Worm (Caenorhabditis elegans) whole organism, L2 larva: ENCODE data around the gene cyb-3.
A peak's percentile ranks its signal among the peaks of the same experiment; 100 is the strongest.

Experiments used
- C34F6.9 ChIP-seq: fragments of 150-350 bp; optimal IDR thresholded peaks from 2 replicates; lab custom pipeline; 2014; ENCODE audit warnings: missing biosample characterization, missing genetic modification characterization
- F13H6.1 ChIP-seq: sonication (generic microtip); optimal IDR thresholded peaks from 2 replicates; lab custom pipeline; 2016; ENCODE audit warnings: missing genetic modification characterization, missing compliant biosample characterization
- Y55F3AM.14 ChIP-seq: fragments of 200-800 bp; sonication (Bioruptor generic); optimal IDR thresholded peaks from 2 replicates; lab custom pipeline; 2018; ENCODE audit warnings: mild to moderate bottlenecking, missing genetic modification characterization, missing compliant biosample characterization
- alr-1 ChIP-seq: fragments of 150-350 bp; optimal IDR thresholded peaks from 2 replicates; lab custom pipeline; 2014; ENCODE audit warnings: missing biosample characterization, missing genetic modification characterization
- aly-2 ChIP-seq: fragments of 150-350 bp; optimal IDR thresholded peaks from 2 replicates; lab custom pipeline; 2014; ENCODE audit warnings: missing biosample characterization, missing genetic modification characterization
- blmp-1 ChIP-seq: sonication (generic microtip); optimal IDR thresholded peaks from 2 replicates; lab custom pipeline; 2017; ENCODE audit warnings: missing genetic modification characterization, mild to moderate bottlenecking, missing compliant biosample characterization, antibody characterized with exemption, moderate library complexity; ENCODE audit not compliant: insufficient read depth
- ceh-16 ChIP-seq: fragments of 150-350 bp; optimal IDR thresholded peaks from 2 replicates; lab custom pipeline; 2014; ENCODE audit warnings: missing biosample characterization, missing genetic modification characterization
- ceh-82 ChIP-seq: fragments of 150-350 bp; optimal IDR thresholded peaks from 2 replicates; lab custom pipeline; 2014; ENCODE audit warnings: missing biosample characterization, missing genetic modification characterization
- crh-2 ChIP-seq: sonication (generic microtip); optimal IDR thresholded peaks from 2 replicates; lab custom pipeline; 2017; ENCODE audit warnings: missing biosample characterization, missing genetic modification characterization
- dmd-4 ChIP-seq: sonication (generic microtip); optimal IDR thresholded peaks from 2 replicates; lab custom pipeline; 2017; ENCODE audit warnings: missing biosample characterization, missing genetic modification characterization
- elt-1 ChIP-seq: fragments of 150-350 bp; optimal IDR thresholded peaks from 2 replicates; lab custom pipeline; 2014; ENCODE audit warnings: missing biosample characterization, missing genetic modification characterization
- elt-3 ChIP-seq: sonication (generic microtip); optimal IDR thresholded peaks from 2 replicates; lab custom pipeline; 2017; ENCODE audit warnings: missing biosample characterization, missing genetic modification characterization
- fos-1 ChIP-seq: fragments of 150-350 bp; optimal IDR thresholded peaks from 2 replicates; lab custom pipeline; 2014; ENCODE audit warnings: missing biosample characterization, missing genetic modification characterization
- gmeb-1 ChIP-seq: fragments of 150-350 bp; optimal IDR thresholded peaks from 2 replicates; lab custom pipeline; 2014; ENCODE audit warnings: missing biosample characterization, missing genetic modification characterization
- lin-13 ChIP-seq: fragments of 150-350 bp; optimal IDR thresholded peaks from 2 replicates; lab custom pipeline; 2014; ENCODE audit warnings: missing biosample characterization, missing genetic modification reagents, missing genetic modification characterization
- lin-39 ChIP-seq: fragments of 150-350 bp; optimal IDR thresholded peaks from 2 replicates; lab custom pipeline; 2014; ENCODE audit warnings: missing biosample characterization, missing genetic modification reagents, missing genetic modification characterization
- mab-5 ChIP-seq: fragments of 150-350 bp; optimal IDR thresholded peaks from 2 replicates; lab custom pipeline; 2014; ENCODE audit warnings: missing biosample characterization, missing genetic modification characterization
- mbf-1 ChIP-seq: sonication (generic microtip); optimal IDR thresholded peaks from 2 replicates; lab custom pipeline; 2017; ENCODE audit warnings: missing biosample characterization, missing genetic modification characterization
- mdl-1 ChIP-seq, 2 experiments: fragments of 150-350 bp in 1 of 2; sonication (generic microtip) in 1 of 2; optimal IDR thresholded peaks; 2 replicates each; lab custom pipeline; 2017; ENCODE audit warnings: missing biosample characterization in 2 of 2, missing genetic modification characterization in 2 of 2
- nhr-10 ChIP-seq: sonication (generic microtip); optimal IDR thresholded peaks from 2 replicates; lab custom pipeline; 2017; ENCODE audit warnings: missing biosample characterization, missing genetic modification characterization
- nhr-11 ChIP-seq: fragments of 150-350 bp; optimal IDR thresholded peaks from 2 replicates; lab custom pipeline; 2014; ENCODE audit warnings: missing biosample characterization, missing genetic modification characterization
- nhr-12 ChIP-seq: fragments of 150-350 bp; optimal IDR thresholded peaks from 2 replicates; lab custom pipeline; 2014; ENCODE audit warnings: missing biosample characterization, missing genetic modification characterization
- nhr-21 ChIP-seq: fragments of 150-350 bp; optimal IDR thresholded peaks from 2 replicates; lab custom pipeline; 2014; ENCODE audit warnings: missing biosample characterization, missing genetic modification characterization
- nhr-23 ChIP-seq: fragments of 150-350 bp; optimal IDR thresholded peaks from 2 replicates; lab custom pipeline; 2014; ENCODE audit warnings: missing biosample characterization, missing genetic modification reagents, missing genetic modification characterization
- nhr-237 ChIP-seq: fragments of 150-350 bp; optimal IDR thresholded peaks from 2 replicates; lab custom pipeline; 2014; ENCODE audit warnings: missing biosample characterization, missing genetic modification characterization
- nhr-25 ChIP-seq: fragments of 150-350 bp; sonication (generic microtip); optimal IDR thresholded peaks from 3 replicates; lab custom pipeline; 2014; ENCODE audit warnings: missing biosample characterization, missing genetic modification characterization
- nhr-6 ChIP-seq: fragments of 150-350 bp; optimal IDR thresholded peaks from 2 replicates; lab custom pipeline; 2014; ENCODE audit warnings: missing biosample characterization, missing genetic modification characterization
- nhr-77 ChIP-seq: fragments of 150-350 bp; optimal IDR thresholded peaks from 2 replicates; lab custom pipeline; 2014; ENCODE audit warnings: missing biosample characterization, missing genetic modification characterization
- peb-1 ChIP-seq: fragments of 150-350 bp; optimal IDR thresholded peaks from 2 replicates; lab custom pipeline; 2014; ENCODE audit warnings: missing biosample characterization, missing genetic modification characterization
- skn-1 ChIP-seq: sonication (generic microtip); optimal IDR thresholded peaks from 2 replicates; lab custom pipeline; 2017; ENCODE audit warnings: missing biosample characterization, missing genetic modification characterization
- sma-9 ChIP-seq, 2 experiments: fragments of 150-350 bp in 1 of 2; sonication (generic microtip) in 1 of 2; optimal IDR thresholded peaks; 2 replicates each; lab custom pipeline; 2014 to 2016; ENCODE audit warnings: missing genetic modification characterization in 2 of 2, mild to moderate bottlenecking in 1 of 2, missing biosample characterization in 1 of 2, missing compliant biosample characterization in 1 of 2, missing genetic modification reagents in 1 of 2, moderate library complexity in 1 of 2
- snpc-4 ChIP-seq: fragments of 150-350 bp; optimal IDR thresholded peaks from 2 replicates; lab custom pipeline; 2014; ENCODE audit warnings: missing biosample characterization, missing genetic modification characterization
- unc-39 ChIP-seq: fragments of 150-350 bp; optimal IDR thresholded peaks from 2 replicates; lab custom pipeline; 2014; ENCODE audit warnings: missing biosample characterization, missing genetic modification characterization
- unc-55 ChIP-seq: fragments of 150-350 bp; sonication (generic microtip); optimal IDR thresholded peaks from 3 replicates; lab custom pipeline; 2014; ENCODE audit warnings: missing biosample characterization, missing genetic modification reagents, missing genetic modification characterization
- unc-62 ChIP-seq: fragments of 150-350 bp; optimal IDR thresholded peaks from 2 replicates; lab custom pipeline; 2014; ENCODE audit warnings: missing biosample characterization, missing genetic modification reagents, missing genetic modification characterization
- zag-1 ChIP-seq: fragments of 150-350 bp; optimal IDR thresholded peaks from 2 replicates; lab custom pipeline; 2014; ENCODE audit warnings: missing biosample characterization, missing genetic modification characterization
- ztf-1 ChIP-seq: fragments of 200-800 bp; sonication (Bioruptor generic); conservative IDR thresholded peaks from 2 replicates; pipeline ENCODE4 v1.3.6; 2022; ENCODE audit warnings: missing genetic modification characterization, missing compliant biosample characterization
- ztf-11 ChIP-seq: sonication (generic microtip); optimal IDR thresholded peaks from 2 replicates; lab custom pipeline; 2017; ENCODE audit warnings: missing biosample characterization, missing genetic modification characterization
- ztf-4 ChIP-seq: fragments of 150-350 bp; optimal IDR thresholded peaks from 2 replicates; lab custom pipeline; 2014; ENCODE audit warnings: missing biosample characterization, missing genetic modification characterization

cyb-3 gene

DNA sequence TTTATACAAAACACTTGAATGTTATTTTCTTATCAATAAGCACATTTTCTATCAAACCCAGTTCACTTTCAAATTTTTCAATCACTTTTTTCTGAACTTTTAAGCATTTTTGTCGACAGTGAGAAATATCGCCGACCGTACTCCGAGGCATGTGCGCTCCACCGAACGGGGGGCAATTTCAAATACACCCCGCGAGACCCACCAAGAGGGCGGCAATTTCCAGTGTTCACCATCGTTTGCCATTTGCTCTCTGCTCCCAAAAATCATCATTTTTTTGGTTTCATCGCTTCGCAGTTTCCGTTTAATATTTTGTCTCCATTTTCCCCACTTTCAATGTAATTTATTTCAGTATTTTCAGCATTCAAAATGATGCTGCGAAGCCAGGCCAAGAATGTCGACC lies at the start of gene cyb-3:
Gene cyb-3, plus strand, starts transcription at position 350 of the 400 bp plus-strand sequence.
- no peak for TF ChIP-seq mdl-1 (tag; optimal IDR thresholded peaks at IDR 0.05; lab: Kevin White, UChicago)
- TF ChIP-seq ceh-82 = no peak
- TF ChIP-seq ztf-4 = no peak
- TF ChIP-seq fos-1 (tag; lab: Kevin White, UChicago) = no peak
- TF ChIP-seq dmd-4 = no peak
- TF ChIP-seq snpc-4 (tag; lab: Kevin White, UChicago) = no peak
- TF ChIP-seq lin-13 = no peak
- TF ChIP-seq nhr-25 (tag; lab: Kevin White, UChicago) = no peak
- no peak for TF ChIP-seq nhr-12 (tag; lab: Kevin White, UChicago)
- TF ChIP-seq Y55F3AM.14 (GFP tag; lab: Kevin White, UChicago) = no peak
- no peak for TF ChIP-seq nhr-77
- no peak for TF ChIP-seq F13H6.1 (tag; lab: Kevin White, UChicago)
- no peak for TF ChIP-seq nhr-11 (tag; lab: Kevin White, UChicago)

DNA sequence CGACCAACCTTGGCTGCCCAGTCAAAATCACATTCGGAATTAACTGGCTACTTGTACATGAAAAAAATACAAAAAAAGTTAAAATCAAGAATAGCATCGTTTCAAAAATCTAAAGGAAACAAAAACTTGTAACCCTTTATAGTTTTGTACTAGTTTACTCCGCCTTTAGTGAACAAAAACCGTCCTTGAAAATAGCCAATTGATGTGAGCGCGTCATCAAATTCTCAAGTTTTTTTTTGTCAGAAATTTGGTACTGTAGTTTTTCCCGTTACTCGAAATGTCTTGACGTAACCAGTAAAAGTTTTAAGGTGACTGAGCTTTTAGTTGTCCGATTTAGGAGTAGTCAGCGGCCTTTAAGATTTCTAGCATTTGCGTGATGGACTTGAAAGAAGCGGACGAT lies 48.2 kb upstream of the cyb-3 start, which contains the start of gene C29F3.3:
Gene C29F3.3, minus strand, starts transcription at position 101 of the 400 bp plus-strand sequence.
- TF ChIP-seq skn-1 = no peak
- TF ChIP-seq elt-3 (tag; lab: Kevin White, UChicago) = no peak
- TF ChIP-seq mbf-1 = no peak
- no peak for TF ChIP-seq nhr-21 (tag; lab: Kevin White, UChicago)

DNA sequence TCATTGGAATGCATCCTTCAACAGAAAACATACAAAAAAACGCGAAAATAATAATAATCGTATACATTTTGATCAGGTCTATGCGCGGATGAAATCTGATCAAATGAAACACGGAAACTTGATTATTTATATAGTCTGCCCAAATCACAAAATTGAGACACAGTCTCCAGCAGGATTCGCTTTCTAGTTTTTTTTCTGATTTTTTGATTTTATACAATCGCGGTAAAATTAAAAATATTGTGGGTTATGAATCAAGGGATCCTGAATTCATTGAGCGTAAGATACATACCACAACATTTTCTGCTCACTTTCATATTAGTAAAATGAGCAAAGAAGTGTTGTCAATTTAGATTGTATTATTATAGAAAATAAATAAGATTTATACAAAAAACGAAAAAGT lies 46.5 kb upstream of the cyb-3 start, which contains the start of gene clec-230:
Gene clec-230, minus strand, starts transcription at position 101 of the 400 bp plus-strand sequence.
- TF ChIP-seq nhr-12 (tag; lab: Kevin White, UChicago) = no peak

DNA sequence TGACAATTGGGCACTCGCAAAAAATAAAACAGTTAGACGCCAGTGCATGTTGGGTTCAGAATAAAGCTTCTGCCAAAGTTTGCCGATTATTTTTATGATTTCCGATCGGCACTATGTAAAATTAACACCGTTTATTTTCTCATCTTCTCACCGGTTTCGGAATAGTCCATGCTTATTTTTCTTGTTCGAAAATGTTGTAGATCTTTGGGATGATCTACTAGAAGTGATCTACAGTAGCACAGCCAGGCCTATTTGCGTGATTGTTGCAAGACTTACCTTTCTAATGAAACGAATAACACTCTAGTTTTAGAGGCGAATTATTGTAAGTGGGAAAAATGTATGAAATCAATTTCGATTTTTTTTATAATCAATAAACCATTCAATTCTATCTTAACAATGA lies 44.9 kb upstream of the cyb-3 start, which contains the start of gene clec-231:
Gene clec-231, minus strand, starts transcription at position 101 of the 400 bp plus-strand sequence.
- no peak for TF ChIP-seq ceh-16
- TF ChIP-seq nhr-6 = no peak
- no peak for TF ChIP-seq nhr-237 (tag; lab: Kevin White, UChicago)
- no peak for TF ChIP-seq unc-55 (GFP tag; lab: Kevin White, UChicago)
- no peak for TF ChIP-seq mbf-1
- TF ChIP-seq sma-9 (GFP tag; optimal IDR thresholded peaks at IDR 0.05; lab: Kevin White, UChicago) = no peak
- no peak for TF ChIP-seq sma-9 (tag; optimal IDR thresholded peaks at IDR 0.05; lab: Kevin White, UChicago)
- TF ChIP-seq ztf-1 (GFP tag; lab: Robert Waterston, UW) = no peak
- TF ChIP-seq nhr-12 (tag; lab: Kevin White, UChicago) = no peak
- no peak for TF ChIP-seq mab-5 (tag; lab: Kevin White, UChicago)
- no peak for TF ChIP-seq nhr-23 (tag; lab: Kevin White, UChicago)

DNA sequence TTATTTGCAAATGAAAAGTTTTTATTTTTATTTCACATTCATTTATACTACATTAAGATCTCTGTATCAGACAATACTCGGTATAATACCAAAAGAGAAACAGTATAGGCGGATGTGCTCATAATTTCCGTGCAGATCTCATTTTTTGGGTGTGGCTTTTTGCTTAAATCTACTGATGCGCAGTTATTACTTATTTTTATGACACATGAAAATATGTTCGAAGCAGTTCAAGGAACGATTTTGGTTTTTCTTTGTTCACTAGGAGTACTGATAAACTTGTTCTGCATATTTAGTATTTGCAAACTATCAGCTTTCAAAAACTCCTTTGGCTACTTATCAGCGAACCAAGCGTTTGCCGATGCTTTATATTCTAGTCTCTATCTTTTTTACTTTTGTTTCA lies 43.1 kb upstream of the cyb-3 start, which contains the start of gene srx-58:
Gene srx-58, plus strand, starts transcription at position 301 of the 400 bp plus-strand sequence.
- TF ChIP-seq peb-1 (tag; lab: Kevin White, UChicago) (no peak), mbf-1 (no peak), mdl-1 (tag; optimal IDR thresholded peaks at IDR 0.05; lab: Kevin White, UChicago) (no peak), unc-39 (tag; lab: Kevin White, UChicago) (no peak), alr-1 (tag; lab: Kevin White, UChicago) (no peak), gmeb-1 (tag; lab: Kevin White, UChicago) (no peak), ztf-11 (no peak), unc-62 (GFP tag; lab: Kevin White, UChicago) (no peak), nhr-10 (tag; lab: Kevin White, UChicago) (no peak)
- TF ChIP-seq, all 48 proteins: peak for 0

DNA sequence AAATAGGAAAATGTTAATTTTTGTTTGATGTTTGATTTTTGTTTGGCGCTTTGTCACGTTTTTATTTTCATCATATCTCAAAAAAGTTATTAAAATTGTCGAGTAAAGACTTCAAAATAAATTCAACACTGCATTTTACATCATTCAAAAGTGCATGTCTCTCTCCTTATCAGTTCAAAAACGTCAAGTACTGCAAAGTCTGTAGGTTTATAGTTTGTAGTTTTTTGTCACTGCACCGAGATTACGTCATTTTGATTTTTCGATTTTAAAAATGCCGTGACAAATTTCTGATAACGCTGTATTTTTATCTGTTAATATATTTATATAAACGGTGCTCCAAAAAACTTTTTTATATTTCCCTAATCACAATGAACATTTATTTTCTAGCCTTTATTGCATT lies 40.8 kb upstream of the cyb-3 start, which contains the start of gene C29F3.7:
Gene C29F3.7, plus strand, starts transcription at position 254 of the 400 bp plus-strand sequence.
- TF ChIP-seq unc-62 (GFP tag; lab: Kevin White, UChicago) (no peak), crh-2 (tag; lab: Kevin White, UChicago) (no peak), gmeb-1 (tag; lab: Kevin White, UChicago) (peak; percentile 44), nhr-6 (no peak), lin-39 (tag; lab: Kevin White, UChicago) (no peak), unc-55 (GFP tag; lab: Kevin White, UChicago) (no peak), elt-1 (tag; lab: Kevin White, UChicago) (no peak), dmd-4 (no peak), fos-1 (tag; lab: Kevin White, UChicago) (peak; percentile 97), ztf-11 (no peak), sma-9 (GFP tag; optimal IDR thresholded peaks at IDR 0.05; lab: Kevin White, UChicago) (peak; percentile 87), sma-9 (tag; optimal IDR thresholded peaks at IDR 0.05; lab: Kevin White, UChicago) (no peak), C34F6.9 (tag; lab: Kevin White, UChicago) (no peak), aly-2 (tag; lab: Kevin White, UChicago) (no peak), blmp-1 (no peak), mbf-1 (no peak), zag-1 (no peak)
